Fruit fly (Drosophila melanogaster) whole organism, embryonic: Measurements from ENCODE around the gene Dora.
A peak's percentile ranks its signal among the peaks of the same experiment; 100 is the strongest.

ENCODE experiments used
- C15 ChIP-seq: fragments of 200-800 bp; sonication (Bioruptor generic); IDR thresholded peaks from 3 replicates; pipeline ENCODE4 v1.3.6; 2022; ENCODE audit warnings: missing biosample characterization, missing genetic modification characterization
- CG10147 ChIP-seq: fragments of 200-800 bp; sonication (Bioruptor generic); optimal IDR thresholded peaks from 2 replicates; lab custom pipeline; 2019; ENCODE audit warnings: missing biosample characterization, mild to moderate bottlenecking, missing genetic modification characterization, moderate library complexity
- CG10654 ChIP-seq: fragments of 200-800 bp; sonication (Bioruptor generic); optimal IDR thresholded peaks from 2 replicates; lab custom pipeline; 2016; ENCODE audit warnings: missing biosample characterization, missing genetic modification characterization
- CG11093 ChIP-seq: fragments of 200-800 bp; sonication (Bioruptor generic); IDR thresholded peaks from 3 replicates; pipeline ENCODE4 v1.3.6; 2022; ENCODE audit warnings: missing biosample characterization, missing genetic modification characterization
- CG14965 ChIP-seq: fragments of 200-800 bp; sonication (Bioruptor generic); optimal IDR thresholded peaks from 2 replicates; lab custom pipeline; 2016; ENCODE audit warnings: missing biosample characterization, missing genetic modification characterization, borderline replicate concordance
- CG1529 ChIP-seq: fragments of 200-800 bp; sonication (Bioruptor generic); optimal IDR thresholded peaks from 3 replicates; lab custom pipeline; 2018; ENCODE audit warnings: missing biosample characterization, missing genetic modification characterization
- CG17802 ChIP-seq: fragments of 200-800 bp; sonication (Bioruptor generic); optimal IDR thresholded peaks from 2 replicates; lab custom pipeline; 2018; ENCODE audit warnings: missing biosample characterization, mild to moderate bottlenecking, missing genetic modification characterization, moderate library complexity
- CG18619 ChIP-seq: fragments of 200-800 bp; sonication (Bioruptor generic); optimal IDR thresholded peaks from 3 replicates; lab custom pipeline; 2017; ENCODE audit warnings: missing biosample characterization, mild to moderate bottlenecking, missing genetic modification characterization
- CG2712 ChIP-seq: fragments of 200-800 bp; optimal IDR thresholded peaks from 3 replicates; lab custom pipeline; 2019; ENCODE audit warnings: missing biosample characterization, mild to moderate bottlenecking, missing genetic modification characterization, moderate library complexity
- CG32532 ChIP-seq: fragments of 200-800 bp; sonication (Bioruptor generic); IDR thresholded peaks from 2 replicates; pipeline ENCODE4 v1.3.6; 2022; ENCODE audit warnings: missing biosample characterization, missing genetic modification characterization
- CG33213 ChIP-seq: fragments of 200-800 bp; sonication (Bioruptor generic); optimal IDR thresholded peaks from 3 replicates; lab custom pipeline; 2016; ENCODE audit warnings: missing biosample characterization, missing genetic modification characterization
- CG34376 ChIP-seq: fragments of 200-800 bp; sonication (Bioruptor generic); optimal IDR thresholded peaks from 2 replicates; lab custom pipeline; 2018; ENCODE audit warnings: missing biosample characterization, mild to moderate bottlenecking, missing genetic modification characterization
- CG4360 ChIP-seq: fragments of 200-800 bp; sonication (Bioruptor generic); IDR thresholded peaks from 2 replicates; pipeline ENCODE4 v1.3.6; 2022; ENCODE audit warnings: missing biosample characterization, missing genetic modification characterization
- CG7556 ChIP-seq: fragments of 200-800 bp; sonication (Bioruptor generic); optimal IDR thresholded peaks from 2 replicates; lab custom pipeline; 2017; ENCODE audit warnings: missing biosample characterization, mild to moderate bottlenecking, missing genetic modification characterization
- CG7963 ChIP-seq: fragments of 200-800 bp; sonication (Bioruptor generic); IDR thresholded peaks from 3 replicates; pipeline ENCODE4 v1.3.6; 2022; ENCODE audit warnings: missing biosample characterization, missing genetic modification characterization; ENCODE audit not compliant: partially characterized antibody
- CG8281 ChIP-seq: fragments of 200-800 bp; sonication (Bioruptor generic); optimal IDR thresholded peaks from 2 replicates; lab custom pipeline; 2018; ENCODE audit warnings: missing biosample characterization, mild to moderate bottlenecking, missing genetic modification characterization, moderate library complexity
- Hey ChIP-seq: fragments of 200-800 bp; sonication (Bioruptor generic); optimal IDR thresholded peaks from 3 replicates; lab custom pipeline; 2018; ENCODE audit warnings: missing biosample characterization, mild to moderate bottlenecking, missing genetic modification characterization
- MTF-1 ChIP-seq: fragments of 200-800 bp; sonication (Bioruptor generic); optimal IDR thresholded peaks from 2 replicates; lab custom pipeline; 2018; ENCODE audit warnings: missing biosample characterization, mild to moderate bottlenecking, missing genetic modification characterization, borderline replicate concordance
- Med ChIP-seq: fragments of 200-800 bp; sonication (Bioruptor generic); peaks from one replicate; lab custom pipeline; 2016; ENCODE audit warnings: missing biosample characterization, missing genetic modification characterization, mild to moderate bottlenecking, inconsistent platforms, moderate library complexity
- Ravus ChIP-seq: fragments of 200-800 bp; sonication (Bioruptor generic); IDR thresholded peaks from 2 replicates; pipeline ENCODE4 v1.3.6; 2022; ENCODE audit warnings: missing biosample characterization, missing genetic modification characterization
- Scr ChIP-seq: fragments of 200-800 bp; sonication (Bioruptor generic); IDR thresholded peaks from 2 replicates; pipeline ENCODE4 v1.3.6; 2022; ENCODE audit warnings: missing biosample characterization, missing genetic modification characterization; ENCODE audit not compliant: partially characterized antibody
- Sry-β ChIP-seq: fragments of 200-800 bp; sonication (Bioruptor generic); optimal IDR thresholded peaks from 2 replicates; lab custom pipeline; 2018; ENCODE audit warnings: missing biosample characterization, mild to moderate bottlenecking, missing genetic modification characterization, moderate library complexity
- Taf1 ChIP-seq: fragments of 200-800 bp; sonication (Bioruptor generic); IDR thresholded peaks from 2 replicates; pipeline ENCODE4 v1.3.6; 2022; ENCODE audit warnings: missing biosample characterization, missing genetic modification characterization
- Usf ChIP-seq: fragments of 200-800 bp; sonication (Bioruptor generic); optimal IDR thresholded peaks from 2 replicates; lab custom pipeline; 2017; ENCODE audit warnings: missing genotype, missing biosample characterization, missing genetic modification characterization
- btn ChIP-seq: fragments of 200-800 bp; sonication (Bioruptor generic); optimal IDR thresholded peaks from 2 replicates; lab custom pipeline; 2016; ENCODE audit warnings: missing biosample characterization, missing genetic modification characterization
- cas ChIP-seq: fragments of 200-800 bp; sonication (Bioruptor generic); IDR thresholded peaks from 2 replicates; pipeline ENCODE4 v1.3.6; 2022; ENCODE audit warnings: missing biosample characterization, missing genetic modification characterization
- chif ChIP-seq, 2 experiments: fragments of 200-800 bp; sonication (Bioruptor generic); optimal IDR thresholded peaks; 3 replicates each; lab custom pipeline; 2016; ENCODE audit warnings: missing biosample characterization in 2 of 2, missing genetic modification characterization in 2 of 2
- jing ChIP-seq: fragments of 200-800 bp; sonication (Bioruptor generic); optimal IDR thresholded peaks from 2 replicates; lab custom pipeline; 2018; ENCODE audit warnings: missing biosample characterization, mild to moderate bottlenecking, missing genetic modification characterization
- jumu ChIP-seq: fragments of 200-800 bp; sonication (Bioruptor generic); optimal IDR thresholded peaks from 3 replicates; lab custom pipeline; 2016; ENCODE audit warnings: missing biosample characterization, missing genetic modification characterization
- kay ChIP-seq: fragments of 200-800 bp; sonication (Bioruptor generic); optimal IDR thresholded peaks from 2 replicates; lab custom pipeline; 2016; ENCODE audit warnings: missing biosample characterization, missing genetic modification characterization
- lola ChIP-seq, 3 experiments: fragments of >200 bp in 2 of 3; fragments of 200-800 bp in 1 of 3; sonication (Bioruptor generic) in 1 of 3; optimal IDR thresholded peaks; 2 replicates each; lab custom pipeline; 2017 to 2019; ENCODE audit warnings: missing biosample characterization in 3 of 3, missing genetic modification characterization in 3 of 3, mild to moderate bottlenecking in 1 of 3, moderate library complexity in 1 of 3
- lov ChIP-seq, 2 experiments: fragments of 200-800 bp in 1 of 2; fragments of >200 bp in 1 of 2; sonication (Bioruptor generic) in 1 of 2; IDR thresholded peaks in 1 of 2; optimal IDR thresholded peaks in 1 of 2; 2 replicates in 1 of 2; 3 replicates in 1 of 2; pipeline versions ENCODE4 v1.3.6 to Lab custom; 2017 to 2022; ENCODE audit warnings: missing biosample characterization in 1 of 2, missing genetic modification characterization in 1 of 2
- maf-S ChIP-seq: fragments of 200-800 bp; sonication (Bioruptor generic); optimal IDR thresholded peaks from 2 replicates; lab custom pipeline; 2016; ENCODE audit warnings: missing biosample characterization, missing genetic modification characterization
- nerfin-2 ChIP-seq: fragments of 200-800 bp; sonication (Bioruptor generic); IDR thresholded peaks from 2 replicates; pipeline ENCODE4 v1.3.6; 2022; ENCODE audit warnings: missing biosample characterization, missing genetic modification characterization; ENCODE audit not compliant: partially characterized antibody
- nmo ChIP-seq: fragments of 200-800 bp; sonication (Bioruptor generic); optimal IDR thresholded peaks from 2 replicates; lab custom pipeline; 2018; ENCODE audit warnings: missing biosample characterization, mild to moderate bottlenecking, missing genetic modification characterization, moderate library complexity
- pho ChIP-seq: fragments of 200-800 bp; sonication (Bioruptor generic); optimal IDR thresholded peaks from 2 replicates; lab custom pipeline; 2016; ENCODE audit warnings: missing biosample characterization, missing genetic modification characterization
- repo ChIP-seq: fragments of 200-800 bp; sonication (Bioruptor generic); optimal IDR thresholded peaks from 2 replicates; lab custom pipeline; 2016; ENCODE audit warnings: missing biosample characterization, missing genetic modification characterization
- shn ChIP-seq: fragments of 200-800 bp; sonication (Bioruptor generic); optimal IDR thresholded peaks from 3 replicates; lab custom pipeline; 2016; ENCODE audit warnings: missing biosample characterization, missing genetic modification characterization
- ssp ChIP-seq: fragments of 200-800 bp; sonication (Bioruptor generic); IDR thresholded peaks from 2 replicates; pipeline ENCODE4 v1.3.6; 2022; ENCODE audit warnings: missing biosample characterization, missing genetic modification characterization
- sug ChIP-seq: fragments of 200-800 bp; optimal IDR thresholded peaks from 2 replicates; lab custom pipeline; 2019; ENCODE audit warnings: missing biosample characterization, mild to moderate bottlenecking, missing genetic modification characterization, moderate library complexity
- tgo ChIP-seq: fragments of 200-800 bp; sonication (Bioruptor generic); IDR thresholded peaks from 3 replicates; pipeline ENCODE4 v1.3.6; 2022; ENCODE audit warnings: missing biosample characterization, missing genetic modification characterization
- zen ChIP-seq: fragments of 200-800 bp; sonication (Bioruptor generic); optimal IDR thresholded peaks from 3 replicates; lab custom pipeline; 2018; ENCODE audit warnings: missing biosample characterization, mild to moderate bottlenecking, missing genetic modification characterization, moderate library complexity
- zfh2 ChIP-seq: fragments of 200-800 bp; sonication (Bioruptor generic); optimal IDR thresholded peaks from 2 replicates; lab custom pipeline; 2016; ENCODE audit warnings: missing biosample characterization, missing genetic modification characterization

Dora gene

DNA sequence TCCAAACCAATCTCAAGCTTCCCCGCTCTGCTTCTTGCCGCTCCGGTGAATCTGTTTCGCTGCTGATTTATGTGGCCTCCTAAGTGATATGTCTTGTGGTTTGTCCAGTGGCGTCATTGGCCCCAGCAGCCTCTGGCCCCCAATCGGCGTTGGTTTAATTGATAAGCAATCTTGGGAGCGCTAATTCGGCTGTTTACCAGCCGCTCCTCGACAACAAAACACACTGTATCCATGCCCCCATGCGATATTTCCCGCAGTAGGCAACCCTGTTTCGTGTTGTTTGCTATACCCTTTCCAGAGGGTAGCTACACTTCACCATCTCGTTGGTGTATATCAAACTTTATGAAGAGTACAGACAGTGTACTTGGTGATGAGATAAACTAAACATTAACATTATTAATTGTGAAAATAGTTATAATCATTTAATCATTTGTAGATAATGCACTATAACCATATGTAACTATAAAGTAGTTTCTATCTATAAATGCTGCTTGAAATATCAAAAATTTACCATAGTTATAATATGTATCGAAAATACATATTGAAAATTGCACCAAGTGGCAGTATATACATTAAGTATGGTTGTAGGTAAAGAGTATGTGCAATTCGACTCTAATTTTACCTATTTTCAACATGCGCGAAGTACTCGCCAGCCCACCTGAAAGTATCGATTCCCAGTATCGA lies 15.3 kb upstream of the Dora start, which contains the start of gene shop (continued):
- TF ChIP-seq CG18619 (peak; percentile 91), Sry-β (GFP tag; lab: Kevin White, UChicago) (no peak), lov (optimal IDR thresholded peaks at IDR 0.05; lab: Kevin White, UChicago) (no peak), lov (GFP tag; IDR thresholded peaks at IDR 0.05; lab: Robert Waterston, UW) (no peak), Usf (GFP tag; lab: Kevin White, UChicago) (peak; percentile 81), nmo (GFP tag; lab: Kevin White, UChicago) (peak; percentile 93), jing (GFP tag; lab: Kevin White, UChicago) (peak; percentile 78), nerfin-2 (GFP tag; lab: Robert Waterston, UW) (no peak), CG7556 (GFP tag; lab: Kevin White, UChicago) (peak; percentile 90), CG14965 (no peak), CG34376 (GFP tag; lab: Kevin White, UChicago) (peak; percentile 61), Hey (tag; lab: Kevin White, UChicago) (peak; percentile 2), Taf1 (GFP tag; lab: Robert Waterston, UW) (no peak), tgo (GFP tag; lab: Robert Waterston, UW) (peak; percentile 73), Med (GFP tag; lab: Kevin White, UChicago) (peak; percentile 90), ssp (GFP tag; lab: Robert Waterston, UW) (peak; percentile 65), CG10654 (peak; percentile 70), pho (GFP tag; lab: Kevin White, UChicago) (peak; percentile 84), CG2712 (tag; lab: Kevin White, UChicago) (peak; percentile 87), kay (GFP tag; lab: Kevin White, UChicago) (peak; percentile 54), sug (tag; lab: Kevin White, UChicago) (peak; percentile 86), maf-S (GFP tag; lab: Kevin White, UChicago) (peak; percentile 66), CG8281 (tag; lab: Kevin White, UChicago) (peak; percentile 62), CG11093 (GFP tag; lab: Robert Waterston, UW) (peak; percentile 71), CG32532 (GFP tag; lab: Robert Waterston, UW) (peak; percentile 63; the same call in 1 of the 2 replicates), chif (GFP tag; optimal IDR thresholded peaks at IDR 0.05; lab: Kevin White, UChicago) (peak; percentile 34 to 79), lola (GFP tag; optimal IDR thresholded peaks at IDR 0.05; lab: Kevin White, UChicago) (peak in 1 of 3 experiments; percentile 82), zfh2 (GFP tag; lab: Kevin White, UChicago) (peak; percentile 81), cas (GFP tag; lab: Robert Waterston, UW) (no peak), CG10147 (GFP tag; lab: Kevin White, UChicago) (peak; percentile 90), btn (GFP tag; lab: Kevin White, UChicago) (no peak), jumu (GFP tag; lab: Kevin White, UChicago) (peak; percentile 61), CG4360 (no peak), CG33213 (GFP tag; lab: Kevin White, UChicago) (peak; percentile 59), zen (tag; lab: Kevin White, UChicago) (peak; percentile 61), C15 (GFP tag; lab: Robert Waterston, UW) (no peak), Ravus (GFP tag; lab: Robert Waterston, UW) (peak; percentile 33; the same call in 1 of the 2 replicates), shn (GFP tag; lab: Kevin White, UChicago) (peak; percentile 56), CG7963 (no peak; the same call in 2 of the 3 replicates), Scr (peak; percentile 38), CG1529 (peak; percentile 73), MTF-1 (GFP tag; lab: Kevin White, UChicago) (peak; percentile 6), repo (GFP tag; lab: Kevin White, UChicago) (peak; percentile 2), CG17802 (tag; lab: Kevin White, UChicago) (peak; percentile 25)
